Fruit fly (Drosophila melanogaster) whole organism, embryonic: ENCODE measurements around the gene NetB.
A peak's percentile ranks its signal among the peaks of the same experiment; 100 is the strongest.

ENCODE experiments used
- ATbp ChIP-seq: fragments of 200-800 bp; sonication (Bioruptor generic); optimal IDR thresholded peaks from 2 replicates; lab custom pipeline; 2017; ENCODE audit warnings: missing biosample characterization, mild to moderate bottlenecking, missing genetic modification characterization, missing genetic modification reagents
- B-H2 ChIP-seq: fragments of 200-800 bp; sonication (Bioruptor generic); optimal IDR thresholded peaks from 2 replicates; lab custom pipeline; 2018; ENCODE audit warnings: missing biosample characterization, mild to moderate bottlenecking, missing genetic modification characterization
- Bgb ChIP-seq: fragments of 200-800 bp; sonication (Bioruptor generic); IDR thresholded peaks from 2 replicates; pipeline ENCODE4 v1.3.6; 2022; ENCODE audit warnings: missing biosample characterization, missing genetic modification characterization; ENCODE audit not compliant: partially characterized antibody
- CG10543 ChIP-seq: fragments of 200-800 bp; sonication (Bioruptor generic); optimal IDR thresholded peaks from 3 replicates; lab custom pipeline; 2017; ENCODE audit warnings: missing biosample characterization, mild to moderate bottlenecking, missing genetic modification characterization, moderate library complexity
- CG10959 ChIP-seq: fragments of 200-800 bp; sonication (Bioruptor generic); IDR thresholded peaks from 2 replicates; pipeline ENCODE4 v1.3.6; 2022; ENCODE audit warnings: missing biosample characterization, missing genetic modification characterization
- CG11560 ChIP-seq: fragments of 200-800 bp; sonication (Bioruptor generic); IDR thresholded peaks from 3 replicates; pipeline ENCODE4 v1.3.6; 2022; ENCODE audit warnings: missing biosample characterization, missing genetic modification characterization
- CG11723 ChIP-seq: fragments of 200-800 bp; sonication (Bioruptor generic); optimal IDR thresholded peaks from 2 replicates; lab custom pipeline; 2017; ENCODE audit warnings: missing biosample characterization, mild to moderate bottlenecking, missing genetic modification characterization
- CG12071 ChIP-seq: fragments of 200-800 bp; sonication (Bioruptor generic); optimal IDR thresholded peaks from 3 replicates; lab custom pipeline; 2018; ENCODE audit warnings: missing biosample characterization, mild to moderate bottlenecking, missing genetic modification characterization
- CG12942 ChIP-seq: fragments of 200-800 bp; sonication (Bioruptor generic); optimal IDR thresholded peaks from 3 replicates; lab custom pipeline; 2016; ENCODE audit warnings: missing biosample characterization, missing genetic modification characterization
- CG15011 ChIP-seq: fragments of 200-800 bp; sonication (Bioruptor generic); optimal IDR thresholded peaks from 3 replicates; lab custom pipeline; 2018; ENCODE audit warnings: missing biosample characterization, mild to moderate bottlenecking, missing genetic modification characterization
- CG16863 ChIP-seq: fragments of 200-800 bp; sonication (Bioruptor generic); optimal IDR thresholded peaks from 3 replicates; lab custom pipeline; 2016; ENCODE audit warnings: missing biosample characterization, missing genetic modification characterization
- CG17612 ChIP-seq: fragments of 200-800 bp; sonication (Bioruptor generic); IDR thresholded peaks from 2 replicates; pipeline ENCODE4 v1.3.6; 2022; ENCODE audit warnings: missing biosample characterization, missing genetic modification characterization
- CG1792 ChIP-seq: fragments of 200-800 bp; sonication (Bioruptor generic); optimal IDR thresholded peaks from 2 replicates; lab custom pipeline; 2016; ENCODE audit warnings: missing biosample characterization, missing genetic modification characterization
- CG1832 ChIP-seq: fragments of 200-800 bp; sonication (Bioruptor generic); optimal IDR thresholded peaks from 2 replicates; lab custom pipeline; 2017; ENCODE audit warnings: missing biosample characterization, mild to moderate bottlenecking, missing genetic modification characterization, inconsistent platforms
- CG33557 ChIP-seq: fragments of 200-800 bp; sonication (Bioruptor generic); optimal IDR thresholded peaks from 2 replicates; lab custom pipeline; 2019; ENCODE audit warnings: missing biosample characterization, mild to moderate bottlenecking, missing genetic modification characterization, moderate library complexity
- CG3838 ChIP-seq: fragments of 200-800 bp; sonication (Bioruptor generic); optimal IDR thresholded peaks from 3 replicates; lab custom pipeline; 2016; ENCODE audit warnings: missing biosample characterization, missing genetic modification characterization
- CG3847 ChIP-seq: fragments of 200-800 bp; sonication (Bioruptor generic); IDR thresholded peaks from 2 replicates; pipeline ENCODE4 v1.3.6; 2022; ENCODE audit warnings: missing biosample characterization, missing genetic modification characterization
- CG4282 ChIP-seq: fragments of 200-800 bp; sonication (Bioruptor generic); optimal IDR thresholded peaks from 2 replicates; lab custom pipeline; 2016; ENCODE audit warnings: missing biosample characterization, missing genetic modification characterization
- CG4404 ChIP-seq: fragments of 200-800 bp; sonication (Bioruptor generic); IDR thresholded peaks from 2 replicates; pipeline ENCODE4 v1.3.6; 2022; ENCODE audit warnings: missing biosample characterization, missing genetic modification characterization
- CG8359 ChIP-seq: fragments of 200-800 bp; sonication (Bioruptor generic); optimal IDR thresholded peaks from 2 replicates; lab custom pipeline; 2017; ENCODE audit warnings: missing biosample characterization, mild to moderate bottlenecking, missing genetic modification characterization, borderline replicate concordance
- CoRest ChIP-seq: fragments of 200-800 bp; sonication (Bioruptor generic); optimal IDR thresholded peaks from 3 replicates; lab custom pipeline; 2018; ENCODE audit warnings: missing biosample characterization, mild to moderate bottlenecking, missing genetic modification characterization, moderate library complexity
- Dfd ChIP-seq, 2 experiments: fragments of >200 bp; optimal IDR thresholded peaks; 2 replicates each; lab custom pipeline; 2017; ENCODE audit warnings: missing biosample characterization in 2 of 2, missing genetic modification characterization in 2 of 2
- E2f2 ChIP-seq: fragments of 200-800 bp; sonication (Bioruptor generic); IDR thresholded peaks from 2 replicates; pipeline ENCODE4 v1.3.6; 2022; ENCODE audit warnings: missing biosample characterization, missing genetic modification characterization
- HLH3B ChIP-seq: fragments of 200-800 bp; sonication (Bioruptor generic); IDR thresholded peaks from 2 replicates; pipeline ENCODE4 v1.3.6; 2022; ENCODE audit warnings: missing biosample characterization, missing genetic modification characterization
- HmgD ChIP-seq: fragments of 200-800 bp; sonication (Bioruptor generic); optimal IDR thresholded peaks from 3 replicates; lab custom pipeline; 2016; ENCODE audit warnings: missing biosample characterization, missing genetic modification characterization
- Sry-δ ChIP-seq: fragments of 200-800 bp; sonication (Bioruptor generic); optimal IDR thresholded peaks from 2 replicates; lab custom pipeline; 2016; ENCODE audit warnings: missing biosample characterization, missing genetic modification characterization
- Xrp1 ChIP-seq: fragments of 200-800 bp; sonication (Bioruptor generic); IDR thresholded peaks from 2 replicates; pipeline ENCODE4 v1.3.6; 2022; ENCODE audit warnings: missing biosample characterization, missing genetic modification characterization
- abd-A ChIP-seq: fragments of 200-800 bp; sonication (Bioruptor generic); optimal IDR thresholded peaks from 3 replicates; lab custom pipeline; 2019; ENCODE audit warnings: missing biosample characterization, mild to moderate bottlenecking, missing genetic modification characterization, moderate library complexity
- ac ChIP-seq: fragments of 200-800 bp; sonication (Bioruptor generic); optimal IDR thresholded peaks from 3 replicates; lab custom pipeline; 2017; ENCODE audit warnings: missing biosample characterization, mild to moderate bottlenecking, missing genetic modification characterization
- ap ChIP-seq: fragments of 200-800 bp; sonication (Bioruptor generic); IDR thresholded peaks from 2 replicates; pipeline ENCODE4 v1.3.6; 2022; ENCODE audit warnings: missing biosample characterization, missing genetic modification characterization
- bcd ChIP-seq: fragments of 200-800 bp; sonication (Bioruptor generic); optimal IDR thresholded peaks from 2 replicates; lab custom pipeline; 2017; ENCODE audit warnings: missing biosample characterization, mild to moderate bottlenecking, missing genetic modification characterization
- crc ChIP-seq: fragments of 200-800 bp; sonication (Bioruptor generic); optimal IDR thresholded peaks from 2 replicates; lab custom pipeline; 2016; ENCODE audit warnings: missing biosample characterization, missing genetic modification characterization
- danr ChIP-seq: fragments of 200-800 bp; sonication (Bioruptor generic); IDR thresholded peaks from 2 replicates; pipeline ENCODE4 v1.3.6; 2022; ENCODE audit warnings: missing biosample characterization, missing genetic modification characterization
- dm ChIP-seq: fragments of 200-800 bp; sonication (Bioruptor generic); optimal IDR thresholded peaks from 3 replicates; lab custom pipeline; 2016; ENCODE audit warnings: missing biosample characterization, missing genetic modification characterization
- esg ChIP-seq: fragments of 200-800 bp; sonication (Bioruptor generic); conservative IDR thresholded peaks from 2 replicates; pipeline ENCODE4 v1.3.6; 2022; ENCODE audit warnings: missing biosample characterization, missing genetic modification characterization
- fd102C ChIP-seq: fragments of 200-800 bp; sonication (Bioruptor generic); optimal IDR thresholded peaks from 2 replicates; lab custom pipeline; 2018; ENCODE audit warnings: missing biosample characterization, mild to moderate bottlenecking, missing genetic modification characterization, moderate library complexity
- gem ChIP-seq: fragments of 200-800 bp; sonication (Bioruptor generic); optimal IDR thresholded peaks from 2 replicates; lab custom pipeline; 2019; ENCODE audit warnings: missing biosample characterization, mild to moderate bottlenecking, missing genetic modification characterization, moderate library complexity
- grau ChIP-seq: fragments of 200-800 bp; optimal IDR thresholded peaks from 3 replicates; lab custom pipeline; 2019; ENCODE audit warnings: missing biosample characterization, mild to moderate bottlenecking, missing genetic modification characterization, moderate library complexity
- ham ChIP-seq: fragments of 200-800 bp; sonication (Bioruptor generic); IDR thresholded peaks from 2 replicates; pipeline ENCODE4 v1.3.6; 2022; ENCODE audit warnings: missing biosample characterization, missing genetic modification characterization
- her ChIP-seq: fragments of 200-800 bp; sonication (Bioruptor generic); optimal IDR thresholded peaks from 2 replicates; lab custom pipeline; 2016; ENCODE audit warnings: missing biosample characterization, missing genetic modification characterization
- ind ChIP-seq: fragments of 200-800 bp; sonication (Bioruptor generic); optimal IDR thresholded peaks from 3 replicates; lab custom pipeline; 2016; ENCODE audit warnings: missing biosample characterization, missing genetic modification characterization
- kay ChIP-seq: fragments of 200-800 bp; sonication (Bioruptor generic); optimal IDR thresholded peaks from 2 replicates; lab custom pipeline; 2016; ENCODE audit warnings: missing biosample characterization, missing genetic modification characterization
- lilli ChIP-seq: fragments of 200-800 bp; sonication (Bioruptor generic); optimal IDR thresholded peaks from 3 replicates; lab custom pipeline; 2016; ENCODE audit warnings: missing biosample characterization, missing genetic modification characterization
- lmd ChIP-seq: fragments of 200-800 bp; sonication (Bioruptor generic); IDR thresholded peaks from 2 replicates; pipeline ENCODE4 v1.3.6; 2022; ENCODE audit warnings: missing biosample characterization, missing genetic modification characterization
- nerfin-2 ChIP-seq: fragments of 200-800 bp; sonication (Bioruptor generic); IDR thresholded peaks from 2 replicates; pipeline ENCODE4 v1.3.6; 2022; ENCODE audit warnings: missing biosample characterization, missing genetic modification characterization; ENCODE audit not compliant: partially characterized antibody
- org-1 ChIP-seq: fragments of 200-800 bp; sonication (Bioruptor generic); optimal IDR thresholded peaks from 2 replicates; lab custom pipeline; 2017; ENCODE audit warnings: missing biosample characterization, missing genetic modification characterization
- pan ChIP-seq, 4 experiments: fragments of >200 bp in 3 of 4; fragments of 200-800 bp in 1 of 4; sonication (Bioruptor generic) in 1 of 4; optimal IDR thresholded peaks in 3 of 4; IDR thresholded peaks in 1 of 4; 2 replicates each; pipeline versions ENCODE4 v1.3.6 to Lab custom; 2017 to 2022; ENCODE audit warnings: missing biosample characterization in 2 of 4, missing genetic modification characterization in 2 of 4, mixed read lengths in 1 of 4
- twi ChIP-seq: fragments of 200-800 bp; optimal IDR thresholded peaks from 2 replicates; lab custom pipeline; 2019; ENCODE audit warnings: missing biosample characterization, mild to moderate bottlenecking, missing genetic modification characterization, moderate library complexity
- vvl ChIP-seq: fragments of 200-800 bp; sonication (Bioruptor generic); IDR thresholded peaks from 2 replicates; pipeline ENCODE4 v1.3.6; 2022; ENCODE audit warnings: missing biosample characterization, missing genetic modification characterization
- wek ChIP-seq: fragments of 200-800 bp; sonication (Bioruptor generic); optimal IDR thresholded peaks from 3 replicates; lab custom pipeline; 2018; ENCODE audit warnings: missing biosample characterization, mild to moderate bottlenecking, missing genetic modification characterization, moderate library complexity
- zfh2 ChIP-seq: fragments of 200-800 bp; sonication (Bioruptor generic); optimal IDR thresholded peaks from 2 replicates; lab custom pipeline; 2016; ENCODE audit warnings: missing biosample characterization, missing genetic modification characterization

NetB gene

dm6 chrX:14765737-14766253 lies 16.6 kb upstream of the NetB start, which contains the start of gene CG15890 (continued):
- TF ChIP-seq dm (no peak), ATbp (GFP tag; lab: Kevin White, UChicago) (peak; percentile 64), B-H2 (GFP tag; lab: Kevin White, UChicago) (no peak), Sry-δ (GFP tag; lab: Kevin White, UChicago) (no peak), her (no peak), bcd (GFP tag; lab: Kevin White, UChicago) (peak; percentile 68), abd-A (tag; lab: Kevin White, UChicago) (no peak), Xrp1 (GFP tag; lab: Robert Waterston, UW) (peak; percentile 36; the same call in 1 of the 2 replicates), CG1792 (no peak), grau (tag; lab: Kevin White, UChicago) (peak; percentile 72), CG10959 (GFP tag; lab: Robert Waterston, UW) (no peak), CG33557 (GFP tag; lab: Kevin White, UChicago) (peak; percentile 10), CG11560 (tag; lab: Robert Waterston, UW) (no peak), CG12942 (peak; percentile 10), wek (no peak), ham (GFP tag; lab: Robert Waterston, UW) (no peak), HLH3B (GFP tag; lab: Robert Waterston, UW) (no peak), ap (GFP tag; lab: Robert Waterston, UW) (no peak), twi (peak; percentile 23), HmgD (GFP tag; lab: Kevin White, UChicago) (no peak), CG10543 (GFP tag; lab: Kevin White, UChicago) (peak; percentile 26), E2f2 (GFP tag; lab: Robert Waterston, UW) (0 out of 2 replicates have a peak, but pooled peaks have one; percentile 30), org-1 (GFP tag; lab: Kevin White, UChicago) (peak; percentile 51), ac (no peak), ind (peak; percentile 54), CG3838 (no peak), CG16863 (GFP tag; lab: Kevin White, UChicago) (peak; percentile 17), CG15011 (GFP tag; lab: Kevin White, UChicago) (peak; percentile 47), lilli (peak; percentile 19), kay (GFP tag; lab: Kevin White, UChicago) (no peak), CG8359 (GFP tag; lab: Kevin White, UChicago) (peak; percentile 9), CG4404 (GFP tag; lab: Robert Waterston, UW) (no peak), Bgb (GFP tag; lab: Robert Waterston, UW) (no peak), gem (peak; percentile 86), nerfin-2 (no peak), fd102C (no peak), CG1832 (GFP tag; lab: Kevin White, UChicago) (no peak), CG4282 (peak; percentile 4), lmd (peak; percentile 65), CG3847 (GFP tag; lab: Robert Waterston, UW) (no peak), crc (GFP tag; lab: Kevin White, UChicago) (no peak), Dfd (GFP tag; optimal IDR thresholded peaks at IDR 0.05; lab: Kevin White, UChicago) (no peak), vvl (GFP tag; lab: Robert Waterston, UW) (no peak), CG11723 (GFP tag; lab: Kevin White, UChicago) (peak; percentile 39), zfh2 (GFP tag; lab: Kevin White, UChicago) (no peak), CoRest (peak; percentile 78), CG17612 (GFP tag; lab: Robert Waterston, UW) (no peak), esg (GFP tag; lab: Robert Waterston, UW) (0 out of 2 replicates have a peak, but pooled peaks have one; percentile 18), CG12071 (GFP tag; lab: Kevin White, UChicago) (peak; percentile 28), danr (GFP tag; lab: Robert Waterston, UW) (no peak), pan (optimal IDR thresholded peaks at IDR 0.05; lab: Kevin White, UChicago) (no peak), pan (GFP tag; optimal IDR thresholded peaks at IDR 0.05 in 1 of 2, IDR thresholded peaks at IDR 0.05 in 1 of 2) (peak in 1 of 2 experiments; percentile 23)
